Fruit fly (Drosophila melanogaster) whole organism, wandering third instar larva: Measurements from ENCODE around the gene Gprk2.

Experiments used
- CG32264 ChIP-seq: fragments of 200-800 bp; sonication (Bioruptor generic); optimal IDR thresholded peaks from 2 replicates; lab custom pipeline; 2016; ENCODE audit warnings: missing biosample characterization, missing genetic modification characterization
- CG9705 ChIP-seq: fragments of 200-800 bp; sonication (Bioruptor generic); optimal IDR thresholded peaks from 2 replicates; lab custom pipeline; 2018; ENCODE audit warnings: missing biosample characterization, mild to moderate bottlenecking, missing genetic modification characterization
- CrebA ChIP-seq: fragments of 200-800 bp; sonication (Bioruptor generic); optimal IDR thresholded peaks from 2 replicates; lab custom pipeline; 2016; ENCODE audit warnings: missing biosample characterization, mild to moderate bottlenecking, missing genetic modification characterization, borderline replicate concordance
- Dif ChIP-seq: fragments of 200-275, 200-300 bp; sonication (Bioruptor generic); optimal IDR thresholded peaks from 2 replicates; lab custom pipeline; 2018; ENCODE audit warnings: missing biosample characterization, missing genetic modification characterization; ENCODE audit not compliant: partially characterized antibody
- GATAd ChIP-seq: sonication (Bioruptor generic); optimal IDR thresholded peaks from 2 replicates; lab custom pipeline; 2016; ENCODE audit warnings: missing biosample characterization, missing genetic modification characterization
- Hnf4 ChIP-seq: fragments of 200-800 bp; sonication (Bioruptor generic); optimal IDR thresholded peaks from 2 replicates; lab custom pipeline; 2016; ENCODE audit warnings: missing biosample characterization, mild to moderate bottlenecking, missing genetic modification characterization
- Hr78 ChIP-seq: fragments of >200 bp; optimal IDR thresholded peaks from 2 replicates; lab custom pipeline; 2017; ENCODE audit warnings: missing biosample characterization, missing genetic modification characterization
- Mio ChIP-seq: sonication (Bioruptor generic); optimal IDR thresholded peaks from 2 replicates; lab custom pipeline; 2016; ENCODE audit warnings: missing biosample characterization, missing genetic modification characterization
- Myc ChIP-seq: fragments of >200 bp; optimal IDR thresholded peaks from 2 replicates; lab custom pipeline; 2017
- N ChIP-seq: fragments of >200 bp; optimal IDR thresholded peaks from 2 replicates; lab custom pipeline; 2018; ENCODE audit warnings: missing biosample characterization, missing external identifiers, missing genetic modification characterization
- Rel ChIP-seq, 2 experiments: fragments of 200-800 bp; sonication (Bioruptor generic) in 1 of 2; optimal IDR thresholded peaks; 2 replicates in 1 of 2; 3 replicates in 1 of 2; lab custom pipeline; 2016 to 2019; ENCODE audit warnings: mild to moderate bottlenecking in 2 of 2, missing biosample characterization in 2 of 2, missing genetic modification characterization in 2 of 2, moderate library complexity in 1 of 2
- Sp1 ChIP-seq: fragments of 200-800 bp; sonication (Bioruptor generic); optimal IDR thresholded peaks from 3 replicates; lab custom pipeline; 2019; ENCODE audit warnings: missing biosample characterization, mild to moderate bottlenecking, missing genetic modification characterization, moderate library complexity
- Vsx2 ChIP-seq: fragments of 200-300, 225-300 bp; sonication (Bioruptor generic); optimal IDR thresholded peaks from 2 replicates; lab custom pipeline; 2018; ENCODE audit warnings: missing biosample characterization, missing genetic modification characterization; ENCODE audit not compliant: partially characterized antibody
- brk ChIP-seq: fragments of 200-800 bp; sonication (Bioruptor generic); optimal IDR thresholded peaks from 2 replicates; lab custom pipeline; 2016; ENCODE audit warnings: missing biosample characterization, mild to moderate bottlenecking, missing genetic modification characterization
- dl ChIP-seq, 2 experiments: fragments of 175-275, 200-275 bp in 1 of 2; fragments of 200-275 bp in 1 of 2; sonication (Bioruptor generic); optimal IDR thresholded peaks; lab custom pipeline; 2018; ENCODE audit warnings: mild to moderate bottlenecking in 2 of 2, missing biosample characterization in 2 of 2, missing genetic modification characterization in 2 of 2, moderate library complexity in 2 of 2; ENCODE audit not compliant: partially characterized antibody in 2 of 2, insufficient read depth in 1 of 2
- dmrt93B ChIP-seq: fragments of 200-800 bp; sonication (Bioruptor generic); optimal IDR thresholded peaks from 2 replicates; lab custom pipeline; 2018; ENCODE audit warnings: missing biosample characterization, mild to moderate bottlenecking, missing genetic modification characterization
- dsf ChIP-seq: sonication (Bioruptor generic); optimal IDR thresholded peaks from 2 replicates; lab custom pipeline; 2016; ENCODE audit warnings: missing biosample characterization, missing genetic modification characterization, borderline replicate concordance
- ey ChIP-seq: fragments of 200-800 bp; sonication (Bioruptor generic); optimal IDR thresholded peaks from 2 replicates; lab custom pipeline; 2016; ENCODE audit warnings: missing biosample characterization, missing genetic modification characterization
- foxo ChIP-seq, 2 experiments: fragments of 200-800 bp; sonication (Bioruptor generic); optimal IDR thresholded peaks; 2 replicates in 1 of 2; 3 replicates in 1 of 2; lab custom pipeline; 2016 to 2017; ENCODE audit warnings: missing biosample characterization in 2 of 2, missing genetic modification characterization in 2 of 2
- fru ChIP-seq: fragments of 200-800 bp; sonication (Bioruptor generic); optimal IDR thresholded peaks from 3 replicates; lab custom pipeline; 2016; ENCODE audit warnings: missing biosample characterization, mild to moderate bottlenecking, missing genetic modification characterization
- h ChIP-seq: fragments of 200-800 bp; sonication (Bioruptor generic); optimal IDR thresholded peaks from 3 replicates; lab custom pipeline; 2016; ENCODE audit warnings: missing biosample characterization, mild to moderate bottlenecking, missing genetic modification characterization
- jim ChIP-seq: fragments of 175-275, 200-325 bp; sonication (Bioruptor generic); optimal IDR thresholded peaks from 2 replicates; lab custom pipeline; 2016; ENCODE audit warnings: missing biosample characterization, mild to moderate bottlenecking, missing genetic modification characterization
- lola ChIP-seq: fragments of >200 bp; optimal IDR thresholded peaks from 2 replicates; lab custom pipeline; 2017; ENCODE audit warnings: missing biosample characterization, missing genetic modification characterization
- pan ChIP-seq: fragments of >200 bp; optimal IDR thresholded peaks from 2 replicates; lab custom pipeline; 2017
- psq ChIP-seq: fragments of 200-800 bp; sonication (Bioruptor generic); optimal IDR thresholded peaks from 3 replicates; lab custom pipeline; 2017; ENCODE audit warnings: missing biosample characterization, mild to moderate bottlenecking, missing genetic modification characterization, moderate library complexity
- sage ChIP-seq: fragments of 200-800 bp; sonication (Bioruptor generic); optimal IDR thresholded peaks from 2 replicates; lab custom pipeline; 2016; ENCODE audit warnings: missing biosample characterization, mild to moderate bottlenecking, missing genetic modification characterization
- sv ChIP-seq: fragments of 200-800 bp; sonication (Bioruptor generic); optimal IDR thresholded peaks from 3 replicates; lab custom pipeline; 2016; ENCODE audit warnings: missing biosample characterization, missing genetic modification characterization
- tai ChIP-seq: sonication (Bioruptor generic); optimal IDR thresholded peaks from 2 replicates; lab custom pipeline; 2016; ENCODE audit warnings: missing biosample characterization, missing genetic modification characterization
- usp ChIP-seq: fragments of >200 bp; optimal IDR thresholded peaks from 2 replicates; lab custom pipeline; 2017; ENCODE audit warnings: missing biosample characterization, missing genetic modification characterization
- woc ChIP-seq: sonication (Bioruptor generic); optimal IDR thresholded peaks from 2 replicates; lab custom pipeline; 2016; ENCODE audit warnings: missing biosample characterization, mild to moderate bottlenecking, missing genetic modification characterization

Gprk2 gene

DNA sequence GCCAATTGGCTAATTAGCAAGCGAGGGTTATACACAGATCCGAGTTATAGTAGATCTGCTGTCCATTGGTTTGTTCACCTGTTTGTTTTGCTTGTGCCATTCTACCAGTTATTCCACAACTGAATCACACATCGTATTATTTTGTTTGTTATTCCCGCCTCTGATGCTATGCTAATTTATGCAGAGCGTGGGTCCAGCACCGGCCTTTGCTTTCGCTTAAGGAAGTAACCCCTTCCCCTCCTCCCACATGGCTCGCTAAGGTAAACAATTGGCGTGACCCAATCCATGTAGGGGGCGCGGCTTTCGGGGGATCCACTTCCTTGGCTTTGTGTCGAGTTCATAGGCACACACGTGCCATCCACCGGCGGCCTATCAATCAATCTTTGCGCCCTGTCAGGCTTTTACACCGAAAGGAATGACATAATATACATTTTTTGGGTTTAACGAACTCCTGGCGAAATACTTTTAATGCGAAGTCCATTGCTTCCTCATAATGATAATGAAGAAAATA is 19.2 kb upstream of the Gprk2 start:
- TF ChIP-seq Rel (GFP tag; optimal IDR thresholded peaks at IDR 0.05; lab: Kevin White, UChicago) (no peak), Rel (tag; optimal IDR thresholded peaks at IDR 0.05; lab: Kevin White, UChicago) (peak; percentile 87), Vsx2 (GFP tag; lab: Kevin White, UChicago) (no peak), usp (GFP tag; lab: Kevin White, UChicago) (no peak), ey (no peak), Myc (lab: Kevin White, UChicago) (no peak), Sp1 (GFP tag; lab: Kevin White, UChicago) (no peak), CG32264 (GFP tag; lab: Kevin White, UChicago) (no peak)

DNA sequence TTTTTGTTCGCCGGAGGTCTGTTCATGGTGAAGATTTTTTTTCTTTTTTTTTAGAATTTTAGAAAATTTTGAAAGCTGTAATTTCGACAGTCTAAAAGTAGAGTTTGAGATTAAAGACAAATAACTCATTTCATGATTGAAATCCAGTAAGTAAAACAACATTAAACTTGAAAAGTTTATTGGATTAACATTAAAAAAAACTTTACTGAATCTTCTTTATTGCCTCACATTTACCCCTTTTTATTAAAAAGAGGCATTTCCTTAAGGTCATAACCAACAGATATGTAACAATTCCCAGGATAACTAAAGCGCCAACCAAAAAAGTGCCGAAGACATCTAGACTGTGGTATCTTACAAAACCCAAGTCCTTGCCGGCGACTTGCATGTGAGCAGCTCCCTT is 11.6 kb upstream of the Gprk2 start, which contains the start of gene CG31204:
Gene CG31204 (minus strand): TSS at position 101 of the 400 bp plus-strand sequence.
- no peak for TF ChIP-seq tai
- TF ChIP-seq pan (lab: Kevin White, UChicago), result no peak
- no peak for TF ChIP-seq woc (GFP tag; lab: Kevin White, UChicago)
- TF ChIP-seq usp (GFP tag; lab: Kevin White, UChicago), result no peak
- no peak for TF ChIP-seq h (GFP tag; lab: Kevin White, UChicago)
- TF ChIP-seq Mio (GFP tag; lab: Kevin White, UChicago), result no peak
- TF ChIP-seq brk, result no peak
- TF ChIP-seq Dif (GFP tag; lab: Kevin White, UChicago), result no peak
- no peak for TF ChIP-seq Hnf4 (GFP tag; lab: Kevin White, UChicago)
- TF ChIP-seq Sp1 (GFP tag; lab: Kevin White, UChicago), result no peak
- TF ChIP-seq dsf (GFP tag; lab: Kevin White, UChicago), result no peak
- no peak for TF ChIP-seq jim
- TF ChIP-seq GATAd (GFP tag; lab: Kevin White, UChicago), result no peak
- TF ChIP-seq CG9705 (GFP tag; lab: Kevin White, UChicago), result no peak
- TF ChIP-seq sage, result no peak

DNA sequence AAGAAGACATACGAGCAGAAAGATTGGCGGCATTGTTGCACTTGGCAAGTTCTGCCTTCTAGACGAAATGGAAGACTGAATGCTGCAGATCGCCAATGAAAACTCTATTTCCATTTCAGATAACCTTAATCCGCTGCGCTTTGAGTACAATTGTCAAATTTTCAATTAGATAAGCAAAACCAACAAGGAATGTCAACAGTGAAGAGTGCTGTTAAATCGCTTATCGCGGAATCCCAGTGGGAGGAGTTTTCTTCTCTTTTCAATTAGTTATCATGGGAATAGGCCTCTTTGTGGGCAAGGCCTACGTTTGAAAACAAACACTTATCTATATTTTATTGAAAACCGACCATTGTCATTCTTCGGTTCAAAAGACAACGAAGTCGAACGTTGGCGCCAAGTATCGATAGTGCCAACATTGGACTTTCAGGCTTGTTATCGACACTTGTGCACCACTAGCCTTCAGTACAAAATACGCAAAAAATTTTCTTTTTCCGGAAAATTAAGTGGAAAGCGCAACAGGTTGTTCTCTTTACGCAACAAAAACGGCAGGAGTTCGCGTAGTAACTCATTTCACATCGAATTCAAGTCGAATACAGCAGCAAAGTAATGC is 9.7 kb upstream of the Gprk2 start, which contains the start of the genes Ugt35D1 and Gcn2:
Gene Ugt35D1 (minus strand): TSS at position 83 of the 610 bp plus-strand sequence.
Gene Gcn2 (plus strand): TSS at position 439 of the 610 bp plus-strand sequence.
- TF ChIP-seq Dif (GFP tag; lab: Kevin White, UChicago), result no peak
- no peak for TF ChIP-seq psq (GFP tag; lab: Kevin White, UChicago)
- no peak for TF ChIP-seq Hnf4 (GFP tag; lab: Kevin White, UChicago)
- TF ChIP-seq Myc (lab: Kevin White, UChicago), result no peak
- no peak for TF ChIP-seq brk
- TF ChIP-seq CrebA, result no peak
- TF ChIP-seq, all 38 proteins: peak for 0

DNA sequence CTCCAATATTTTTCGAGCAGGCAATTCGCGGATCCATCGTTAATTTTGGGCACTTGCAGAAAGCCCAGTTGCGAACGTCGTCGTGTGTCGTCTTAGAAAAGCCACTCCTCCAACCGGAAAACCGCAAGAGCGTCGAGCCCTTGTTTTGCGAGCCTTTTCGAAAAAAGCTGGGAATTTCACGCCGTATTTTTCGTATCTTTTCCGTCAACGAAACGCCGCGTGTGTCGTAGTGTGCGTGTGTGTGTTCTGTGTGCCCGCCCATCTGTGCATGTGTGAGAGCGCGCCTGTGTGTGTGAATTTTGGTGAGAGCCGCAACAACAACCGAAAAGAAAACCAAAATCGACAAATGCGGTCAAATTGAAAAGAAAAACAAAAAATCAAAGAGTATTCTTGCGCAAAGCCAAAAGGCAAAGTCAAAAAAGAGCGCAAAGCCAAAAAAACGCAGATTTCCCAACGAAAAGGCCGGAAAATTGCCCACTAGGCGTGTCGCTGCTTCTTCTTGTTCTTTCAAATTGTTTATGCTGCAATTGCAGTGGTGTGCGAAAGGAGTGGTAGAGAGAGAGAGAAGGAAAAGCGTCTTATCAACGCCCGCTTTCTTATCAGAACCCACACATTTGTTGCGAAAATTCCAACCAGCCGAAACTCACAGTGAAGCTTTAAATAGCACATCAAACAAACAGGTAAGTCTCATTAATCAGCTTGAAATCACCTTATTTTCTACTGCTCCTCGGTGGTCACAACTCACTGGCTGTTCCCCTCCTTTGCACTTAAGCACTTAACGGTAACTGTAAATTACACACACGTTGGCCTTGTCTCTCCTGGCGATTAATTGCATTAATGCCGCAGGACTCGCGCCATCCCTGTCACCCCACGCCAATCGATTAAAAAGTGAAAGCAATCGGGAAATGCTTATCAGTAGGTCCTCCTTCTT is 497 bp downstream of the Gprk2 start, which contains the start of gene PNPase:
Gene PNPase (minus strand): TSS at position 176 of the 931 bp plus-strand sequence.
- TF ChIP-seq Rel (GFP tag; optimal IDR thresholded peaks at IDR 0.05; lab: Kevin White, UChicago), result no peak
- TF ChIP-seq Rel (tag; optimal IDR thresholded peaks at IDR 0.05; lab: Kevin White, UChicago), result peak; percentile 26
- TF ChIP-seq psq (GFP tag; lab: Kevin White, UChicago), result no peak
- TF ChIP-seq Sp1 (GFP tag; lab: Kevin White, UChicago), result peak; percentile 3

DNA sequence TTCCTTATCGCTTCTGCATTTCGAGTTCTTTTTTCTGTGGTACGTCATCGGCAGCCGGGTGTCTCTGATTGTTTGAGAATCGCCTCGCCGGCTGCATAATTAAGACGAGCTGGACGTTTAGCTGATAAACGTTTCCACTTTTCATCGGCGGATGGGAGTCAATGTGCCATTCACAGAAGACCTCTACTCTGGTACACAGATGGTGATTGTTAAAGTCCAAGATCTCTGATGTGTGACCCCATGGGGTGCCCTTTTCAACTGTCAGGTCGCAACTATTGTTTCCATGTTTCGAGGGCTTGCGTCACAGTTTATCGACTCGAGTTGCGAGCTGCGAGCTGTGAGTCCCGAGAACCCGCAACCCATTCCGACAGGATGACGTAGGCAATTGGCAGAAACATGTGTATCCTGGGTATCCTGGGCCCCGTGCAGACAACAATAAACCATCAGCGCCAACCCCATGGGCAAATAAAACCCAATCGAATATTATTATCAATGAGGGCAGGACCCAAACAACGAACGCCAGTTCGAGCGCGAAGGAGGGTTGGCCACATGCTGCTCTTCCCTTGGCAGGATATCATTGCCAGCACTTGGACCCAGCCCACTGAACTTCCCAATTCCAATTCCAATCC is 2.1 kb downstream of the Gprk2 start:
- TF ChIP-seq Rel (GFP tag; optimal IDR thresholded peaks at IDR 0.05; lab: Kevin White, UChicago) (no peak), Rel (tag; optimal IDR thresholded peaks at IDR 0.05; lab: Kevin White, UChicago) (peak; percentile 45), Vsx2 (GFP tag; lab: Kevin White, UChicago) (no peak)

DNA sequence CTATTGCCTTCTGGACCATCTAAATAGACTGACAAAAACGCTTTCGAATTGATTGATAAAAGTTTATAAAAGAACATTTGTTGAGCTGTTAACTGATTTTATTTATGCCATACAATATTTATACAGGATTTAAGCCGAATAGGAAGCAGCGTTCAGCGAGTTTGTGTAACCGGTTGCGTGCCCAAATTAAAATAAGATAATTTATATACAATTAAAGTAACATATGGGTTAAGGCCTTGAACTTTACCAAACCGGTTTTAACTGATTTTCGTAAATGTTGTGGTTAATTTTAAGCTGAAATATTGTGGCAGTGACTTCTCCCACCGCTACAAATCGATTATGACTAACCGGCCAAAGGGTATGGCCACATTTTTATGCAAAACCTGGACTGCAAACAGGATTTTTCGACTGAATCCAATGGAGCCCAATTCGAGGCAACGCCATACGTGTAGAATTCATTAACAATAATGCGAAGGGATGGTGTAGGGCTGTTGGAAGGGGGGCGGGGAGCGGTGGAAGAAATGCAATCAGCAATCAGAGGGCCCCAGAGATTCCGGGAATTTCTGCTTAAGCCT is 4.7 kb downstream of the Gprk2 start:
- TF ChIP-seq usp (GFP tag; lab: Kevin White, UChicago), result no peak
- no peak for TF ChIP-seq CG32264 (GFP tag; lab: Kevin White, UChicago)
- no peak for TF ChIP-seq Rel (GFP tag; optimal IDR thresholded peaks at IDR 0.05; lab: Kevin White, UChicago)
- no peak for TF ChIP-seq Rel (tag; optimal IDR thresholded peaks at IDR 0.05; lab: Kevin White, UChicago)
- peak; percentile 47 for TF ChIP-seq woc (GFP tag; lab: Kevin White, UChicago)
- no peak for TF ChIP-seq brk
- TF ChIP-seq N (GFP tag; lab: Kevin White, UChicago), result no peak
- peak in 1 of 2 experiments; percentile 29 for TF ChIP-seq foxo (GFP tag; optimal IDR thresholded peaks at IDR 0.05; lab: Kevin White, UChicago)
- TF ChIP-seq tai, result no peak
- TF ChIP-seq fru (GFP tag; lab: Kevin White, UChicago), result peak; percentile 36
- TF ChIP-seq Hr78 (GFP tag; lab: Kevin White, UChicago), result no peak
- TF ChIP-seq sage, result no peak
- TF ChIP-seq sv (GFP tag; lab: Kevin White, UChicago), result no peak
- TF ChIP-seq psq (GFP tag; lab: Kevin White, UChicago), result peak; percentile 7
- TF ChIP-seq Mio (GFP tag; lab: Kevin White, UChicago), result no peak
- TF ChIP-seq h (GFP tag; lab: Kevin White, UChicago), result no peak
- no peak for TF ChIP-seq CG9705 (GFP tag; lab: Kevin White, UChicago)
- no peak for TF ChIP-seq dmrt93B (GFP tag; lab: Kevin White, UChicago)
- TF ChIP-seq lola (GFP tag; lab: Kevin White, UChicago), result no peak
- no peak for TF ChIP-seq dl (GFP tag; optimal IDR thresholded peaks at IDR 0.05; lab: Kevin White, UChicago; ENCODE audit: insufficient read depth in 1 of 2, partially characterized antibody in 2 of 2)
- peak; percentile 2 for TF ChIP-seq ey
- no peak for TF ChIP-seq Sp1 (GFP tag; lab: Kevin White, UChicago)
